Worm (Caenorhabditis elegans) whole organism, L4 larva: ENCODE data around the gene T24A6.20.

Experiments used
- D1046.2 ChIP-seq: fragments of 200-800 bp; sonication (Bioruptor generic); IDR thresholded peaks from 2 replicates; pipeline ENCODE4 v1.3.6; 2022; ENCODE audit warnings: missing genetic modification characterization, missing compliant biosample characterization
- F44E2.7 ChIP-seq: fragments of 200-800 bp; sonication (Bioruptor generic); IDR thresholded peaks from 2 replicates; pipeline ENCODE4 v2.1.2; 2022; ENCODE audit warnings: missing genetic modification characterization, missing compliant biosample characterization
- R02D3.7 ChIP-seq: fragments of 150-350 bp; sonication (generic microtip); optimal IDR thresholded peaks from 3 replicates; lab custom pipeline; 2014; ENCODE audit warnings: missing biosample characterization, missing genetic modification characterization
- T20F7.1 ChIP-seq: fragments of 200-800 bp; sonication (Bioruptor generic); optimal IDR thresholded peaks from 2 replicates; lab custom pipeline; 2018; ENCODE audit warnings: mild to moderate bottlenecking, missing genetic modification characterization, missing compliant biosample characterization
- Y105C5A.15 ChIP-seq: fragments of 200-800 bp; sonication (Bioruptor generic); IDR thresholded peaks from 2 replicates; pipeline ENCODE4 v1.3.6; 2022; ENCODE audit warnings: missing genetic modification characterization, missing compliant biosample characterization
- Y48G9A.11 ChIP-seq: fragments of 200-800 bp; sonication (Bioruptor generic); IDR thresholded peaks from 2 replicates; pipeline ENCODE4 v1.3.6; 2022; ENCODE audit warnings: missing genetic modification reagents, missing genetic modification characterization, missing compliant biosample characterization
- ZK337.2 ChIP-seq: fragments of 200-800 bp; sonication (Bioruptor generic); IDR thresholded peaks from 2 replicates; pipeline ENCODE4 v1.3.6; 2022; ENCODE audit warnings: missing genetic modification reagents, missing genetic modification characterization, missing compliant biosample characterization
- aha-1 ChIP-seq: fragments of 150-350 bp; peaks from one replicate; lab custom pipeline; 2014; ENCODE audit warnings: missing biosample characterization, missing genetic modification characterization
- attf-4 ChIP-seq: sonication (generic microtip); optimal IDR thresholded peaks from 3 replicates; lab custom pipeline; 2017; ENCODE audit warnings: missing biosample characterization, missing genetic modification characterization
- ceh-28 ChIP-seq: fragments of 150-350 bp; optimal IDR thresholded peaks from 2 replicates; lab custom pipeline; 2014; ENCODE audit warnings: missing biosample characterization, missing genetic modification reagents, missing genetic modification characterization
- ceh-44 ChIP-seq: fragments of 200-800 bp; sonication (Bioruptor generic); IDR thresholded peaks from 2 replicates; pipeline ENCODE4 v1.3.6; 2022; ENCODE audit warnings: missing genetic modification reagents, missing genetic modification characterization, missing compliant biosample characterization
- ceh-62 ChIP-seq: sonication (generic microtip); optimal IDR thresholded peaks from 2 replicates; lab custom pipeline; 2017; ENCODE audit warnings: missing biosample characterization, missing genetic modification characterization
- cey-2 ChIP-seq: sonication (generic microtip); optimal IDR thresholded peaks from 3 replicates; lab custom pipeline; 2017; ENCODE audit warnings: missing genetic modification characterization, mild to moderate bottlenecking, missing compliant biosample characterization, antibody characterized with exemption, borderline replicate concordance; ENCODE audit not compliant: insufficient read depth
- ctbp-1 ChIP-seq: fragments of 200-800 bp; sonication (Bioruptor generic); IDR thresholded peaks from 2 replicates; pipeline ENCODE4 v1.3.6; 2022; ENCODE audit warnings: missing genetic modification reagents, missing genetic modification characterization, missing compliant biosample characterization
- daf-19 ChIP-seq: fragments of 200-800 bp; sonication (Bioruptor generic); conservative IDR thresholded peaks from 2 replicates; pipeline ENCODE4 v1.3.6; 2022; ENCODE audit warnings: missing genetic modification characterization, missing compliant biosample characterization
- daf-8 ChIP-seq: fragments of 200-800 bp; sonication (Bioruptor generic); IDR thresholded peaks from 2 replicates; pipeline ENCODE4 v1.3.6; 2022; ENCODE audit warnings: missing genetic modification characterization, missing compliant biosample characterization
- dmd-6 ChIP-seq: fragments of 200-800 bp; sonication (Bioruptor generic); IDR thresholded peaks from 2 replicates; pipeline ENCODE4 v1.3.6; 2022; ENCODE audit warnings: missing genetic modification reagents, missing genetic modification characterization, missing compliant biosample characterization
- dmd-9 ChIP-seq: fragments of 200-800 bp; sonication (Bioruptor generic); IDR thresholded peaks from 2 replicates; pipeline ENCODE4 v1.3.6; 2022; ENCODE audit warnings: missing genetic modification reagents, missing genetic modification characterization, missing compliant biosample characterization
- duxl-1 ChIP-seq: sonication (generic microtip); optimal IDR thresholded peaks from 2 replicates; lab custom pipeline; 2016; ENCODE audit warnings: mild to moderate bottlenecking, missing genetic modification characterization, moderate library complexity, missing compliant biosample characterization; ENCODE audit not compliant: poor library complexity
- egl-43 ChIP-seq: fragments of 200-800 bp; sonication (Bioruptor generic); IDR thresholded peaks from 2 replicates; pipeline ENCODE4 v1.3.6; 2022; ENCODE audit warnings: missing genetic modification reagents, missing genetic modification characterization, missing compliant biosample characterization
- fkh-10 ChIP-seq: fragments of 150-350 bp; optimal IDR thresholded peaks from 2 replicates; lab custom pipeline; 2014; ENCODE audit warnings: missing biosample characterization, missing genetic modification reagents, missing genetic modification characterization
- fos-1 ChIP-seq: fragments of 150-350 bp; optimal IDR thresholded peaks from 2 replicates; lab custom pipeline; 2014; ENCODE audit warnings: missing biosample characterization, missing genetic modification characterization
- jun-1 ChIP-seq: fragments of 150-350 bp; optimal IDR thresholded peaks from 2 replicates; lab custom pipeline; 2014; ENCODE audit warnings: missing biosample characterization, missing genetic modification reagents, missing genetic modification characterization
- lin-29 ChIP-seq: fragments of 200-800 bp; sonication (Bioruptor generic); IDR thresholded peaks from 2 replicates; pipeline ENCODE4 v1.3.6; 2022; ENCODE audit warnings: missing genetic modification reagents, missing genetic modification characterization, missing compliant biosample characterization
- lin-38 ChIP-seq: fragments of 200-800 bp; sonication (Bioruptor generic); IDR thresholded peaks from 2 replicates; pipeline ENCODE4 v1.3.6; 2022; ENCODE audit warnings: missing genetic modification reagents, missing genetic modification characterization, missing compliant biosample characterization
- lin-39 ChIP-seq: fragments of 150-350 bp; optimal IDR thresholded peaks from 2 replicates; lab custom pipeline; 2014; ENCODE audit warnings: missing biosample characterization, missing genetic modification reagents, missing genetic modification characterization
- madf-9 ChIP-seq: fragments of 200-800 bp; sonication (Bioruptor generic); conservative IDR thresholded peaks from 2 replicates; pipeline ENCODE4 v1.3.6; 2022; ENCODE audit warnings: missing genetic modification reagents, missing genetic modification characterization, missing compliant biosample characterization
- mdt-29 ChIP-seq: fragments of 200-800 bp; sonication (Bioruptor generic); IDR thresholded peaks from 2 replicates; pipeline ENCODE4 v1.3.6; 2022; ENCODE audit warnings: missing genetic modification reagents, missing genetic modification characterization, missing compliant biosample characterization
- mxl-2 ChIP-seq: fragments of 200-800 bp; sonication (Bioruptor generic); conservative IDR thresholded peaks from 2 replicates; pipeline ENCODE4 v1.3.6; 2022; ENCODE audit warnings: missing genetic modification reagents, missing genetic modification characterization, missing compliant biosample characterization
- nhr-11 ChIP-seq: fragments of 150-350 bp; optimal IDR thresholded peaks from 2 replicates; lab custom pipeline; 2014; ENCODE audit warnings: missing biosample characterization, missing genetic modification characterization
- nhr-25 ChIP-seq: sonication (generic microtip); optimal IDR thresholded peaks from 2 replicates; lab custom pipeline; 2017; ENCODE audit warnings: missing genetic modification characterization, mild to moderate bottlenecking, missing compliant biosample characterization, antibody characterized with exemption, moderate library complexity, borderline replicate concordance; ENCODE audit not compliant: insufficient read depth
- pha-4 ChIP-seq, 2 experiments: fragments of 150-350 bp in 1 of 2; fragments of 200-800 bp in 1 of 2; sonication (Bioruptor generic) in 1 of 2; IDR thresholded peaks in 1 of 2; optimal IDR thresholded peaks in 1 of 2; 2 replicates each; pipeline versions ENCODE4 v1.3.6 to Lab custom; 2014 to 2022; ENCODE audit warnings: missing genetic modification characterization in 2 of 2, missing genetic modification reagents in 2 of 2, missing biosample characterization in 1 of 2, missing compliant biosample characterization in 1 of 2
- snpc-1.2 ChIP-seq: fragments of 200-800 bp; sonication (Bioruptor generic); IDR thresholded peaks from 2 replicates; pipeline ENCODE4 v1.3.6; 2022; ENCODE audit warnings: missing genetic modification reagents, missing genetic modification characterization, missing compliant biosample characterization
- zfp-3 ChIP-seq: fragments of 200-800 bp; sonication (Bioruptor generic); conservative IDR thresholded peaks from 2 replicates; pipeline ENCODE4 v1.3.6; 2022; ENCODE audit warnings: missing genetic modification reagents, missing genetic modification characterization, missing compliant biosample characterization
- zip-11 ChIP-seq: fragments of 200-800 bp; sonication (Bioruptor generic); IDR thresholded peaks from 2 replicates; pipeline ENCODE4 v1.3.6; 2022; ENCODE audit warnings: missing genetic modification characterization, missing compliant biosample characterization
- ztf-11 ChIP-seq: fragments of 150-350 bp; optimal IDR thresholded peaks from 2 replicates; lab custom pipeline; 2014; ENCODE audit warnings: missing biosample characterization, missing genetic modification characterization

The T24A6.20 gene

DNA sequence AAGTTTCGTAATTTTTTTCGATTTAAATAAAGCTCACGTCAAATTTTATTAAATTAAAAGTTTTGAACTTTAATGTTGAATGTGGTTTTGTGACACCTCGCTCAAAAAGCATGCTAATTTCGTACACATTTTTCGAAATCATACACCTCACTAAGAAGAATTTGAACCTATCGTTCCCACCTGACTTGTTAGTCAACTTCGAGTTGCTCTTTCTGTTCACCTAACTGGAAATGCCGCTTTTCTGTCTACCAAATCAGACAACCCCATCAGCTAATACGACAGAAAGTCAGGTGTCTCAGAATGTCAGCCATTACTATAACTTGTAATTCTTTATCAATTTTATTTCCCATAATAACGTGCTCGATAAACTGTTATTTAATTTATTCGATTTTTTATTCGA, 22.5 kb upstream of the T24A6.20 start, which contains the start of gene srbc-66:
TSS of gene srbc-66 (plus strand) at position 301 of the 400 bp plus-strand sequence.
- TF ChIP-seq jun-1 (tag; lab: Kevin White, UChicago) (no peak), ceh-62 (no peak), fkh-10 (GFP tag; lab: Kevin White, UChicago) (no peak), mdt-29 (GFP tag; lab: Robert Waterston, UW) (no peak), lin-29 (no peak), ztf-11 (tag; lab: Kevin White, UChicago) (no peak), R02D3.7 (tag; lab: Kevin White, UChicago) (no peak), madf-9 (no peak)

DNA sequence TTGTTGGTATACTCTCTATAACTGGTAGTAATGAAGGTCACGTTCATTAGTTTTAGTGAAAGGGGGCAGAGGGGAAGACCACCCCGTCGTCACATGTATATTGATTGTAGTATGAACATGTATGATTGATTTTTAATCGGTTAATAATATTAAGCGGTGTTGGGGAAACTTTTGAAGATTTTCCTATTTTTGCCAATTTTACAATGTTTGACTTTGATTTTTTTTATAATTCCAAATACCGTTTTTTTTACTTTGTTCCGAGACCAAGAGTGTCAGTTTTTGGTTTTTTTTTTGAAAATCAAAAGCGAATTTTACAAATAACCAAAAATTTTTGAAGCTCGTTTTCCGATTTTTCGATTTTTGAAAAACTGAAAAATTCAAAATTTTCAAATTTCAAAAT, 17.7 kb upstream of the T24A6.20 start, which contains the start of gene nhr-221:
TSS of gene nhr-221 (minus strand) at position 101 of the 400 bp plus-strand sequence.
- TF ChIP-seq ctbp-1 (GFP tag; lab: Robert Waterston, UW) (no peak), duxl-1 (no peak), lin-38 (GFP tag; lab: Robert Waterston, UW) (no peak), F44E2.7 (GFP tag; lab: Robert Waterston, UW) (no peak), zfp-3 (GFP tag; lab: Robert Waterston, UW) (no peak), snpc-1.2 (no peak), lin-39 (tag; lab: Kevin White, UChicago) (no peak), nhr-11 (tag; lab: Kevin White, UChicago) (no peak), daf-8 (GFP tag; lab: Robert Waterston, UW) (no peak), fos-1 (tag; lab: Kevin White, UChicago) (no peak), dmd-6 (GFP tag; lab: Robert Waterston, UW) (no peak), dmd-9 (GFP tag; lab: Robert Waterston, UW) (no peak), D1046.2 (GFP tag; lab: Robert Waterston, UW) (no peak), cey-2 (tag; lab: Kevin White, UChicago) (no peak), daf-19 (GFP tag; lab: Robert Waterston, UW) (no peak), Y48G9A.11 (GFP tag; lab: Robert Waterston, UW) (no peak), T20F7.1 (GFP tag; lab: Kevin White, UChicago) (no peak), lin-29 (no peak)

DNA sequence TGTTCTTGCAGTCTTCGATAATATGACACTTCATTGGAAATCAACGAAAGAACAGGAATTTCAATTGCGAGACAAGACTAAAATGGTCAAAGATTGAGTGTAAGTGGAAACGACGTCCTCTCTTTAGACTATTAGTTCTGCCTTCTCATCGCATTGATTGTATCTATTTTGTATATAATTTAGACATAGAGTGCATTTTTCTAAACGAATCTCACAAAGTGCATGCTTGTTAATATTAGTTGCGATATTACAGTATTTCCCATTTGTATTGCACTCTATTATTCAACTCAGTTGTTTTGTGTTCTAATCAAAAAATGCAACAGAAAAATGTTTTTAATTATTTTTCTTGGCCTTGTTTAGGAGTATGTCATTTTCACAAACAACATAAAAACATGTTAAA, 14.6 kb upstream of the T24A6.20 start, which contains the start of gene nhr-93:
TSS of gene nhr-93 (minus strand) at position 101 of the 400 bp plus-strand sequence.
- TF ChIP-seq egl-43 (GFP tag; lab: Robert Waterston, UW) (no peak), lin-38 (GFP tag; lab: Robert Waterston, UW) (no peak), nhr-25 (tag; lab: Kevin White, UChicago) (no peak), zip-11 (GFP tag; lab: Robert Waterston, UW) (no peak), ZK337.2 (GFP tag; lab: Robert Waterston, UW) (no peak), ceh-44 (no peak), Y105C5A.15 (GFP tag; lab: Robert Waterston, UW) (no peak), pha-4 (GFP tag; IDR thresholded peaks at IDR 0.05; lab: Robert Waterston, UW) (no peak), pha-4 (tag; optimal IDR thresholded peaks at IDR 0.05; lab: Kevin White, UChicago) (no peak), ceh-28 (tag; lab: Kevin White, UChicago) (no peak), aha-1 (tag; lab: Kevin White, UChicago) (no peak), mxl-2 (GFP tag; lab: Robert Waterston, UW) (no peak), snpc-1.2 (no peak), attf-4 (tag; lab: Kevin White, UChicago) (no peak), ztf-11 (tag; lab: Kevin White, UChicago) (no peak), ceh-62 (no peak), fkh-10 (GFP tag; lab: Kevin White, UChicago) (no peak)
